Fruit fly (Drosophila melanogaster) whole organism, wandering third instar larva: ENCODE data around the gene CG12974.

Source experiments
- Abd-B ChIP-seq: fragments of >200 bp; optimal IDR thresholded peaks from 2 replicates; lab custom pipeline; 2017; ENCODE audit warnings: missing biosample characterization, missing genetic modification characterization
- CG32264 ChIP-seq: fragments of 200-800 bp; sonication (Bioruptor generic); optimal IDR thresholded peaks from 2 replicates; lab custom pipeline; 2016; ENCODE audit warnings: missing biosample characterization, missing genetic modification characterization
- CG9705 ChIP-seq: fragments of 200-800 bp; sonication (Bioruptor generic); optimal IDR thresholded peaks from 2 replicates; lab custom pipeline; 2018; ENCODE audit warnings: missing biosample characterization, mild to moderate bottlenecking, missing genetic modification characterization
- CrebA ChIP-seq: fragments of 200-800 bp; sonication (Bioruptor generic); optimal IDR thresholded peaks from 2 replicates; lab custom pipeline; 2016; ENCODE audit warnings: missing biosample characterization, mild to moderate bottlenecking, missing genetic modification characterization, borderline replicate concordance
- Dfd ChIP-seq: fragments of >200 bp; optimal IDR thresholded peaks from 2 replicates; lab custom pipeline; 2017; ENCODE audit warnings: missing biosample characterization, missing genetic modification characterization
- Dif ChIP-seq: fragments of 200-275, 200-300 bp; sonication (Bioruptor generic); optimal IDR thresholded peaks from 2 replicates; lab custom pipeline; 2018; ENCODE audit warnings: missing biosample characterization, missing genetic modification characterization; ENCODE audit not compliant: partially characterized antibody
- Hr78 ChIP-seq: fragments of >200 bp; optimal IDR thresholded peaks from 2 replicates; lab custom pipeline; 2017; ENCODE audit warnings: missing biosample characterization, missing genetic modification characterization
- Hr83 ChIP-seq: fragments of 200-300 bp; sonication (Bioruptor generic); optimal IDR thresholded peaks from 2 replicates; lab custom pipeline; 2016; ENCODE audit warnings: missing biosample characterization, mild to moderate bottlenecking, missing genetic modification characterization, moderate library complexity; ENCODE audit not compliant: poor library complexity, severe bottlenecking
- Myc ChIP-seq: fragments of >200 bp; optimal IDR thresholded peaks from 2 replicates; lab custom pipeline; 2017
- N ChIP-seq: fragments of >200 bp; optimal IDR thresholded peaks from 2 replicates; lab custom pipeline; 2018; ENCODE audit warnings: missing biosample characterization, missing external identifiers, missing genetic modification characterization
- OdsH ChIP-seq: fragments of 200-800 bp; sonication (Bioruptor generic); optimal IDR thresholded peaks from 2 replicates; lab custom pipeline; 2016; ENCODE audit warnings: missing biosample characterization, mild to moderate bottlenecking, missing genetic modification characterization
- Rel ChIP-seq, 2 experiments: fragments of 200-800 bp; sonication (Bioruptor generic) in 1 of 2; optimal IDR thresholded peaks; 2 replicates in 1 of 2; 3 replicates in 1 of 2; lab custom pipeline; 2016 to 2019; ENCODE audit warnings: mild to moderate bottlenecking in 2 of 2, missing biosample characterization in 2 of 2, missing genetic modification characterization in 2 of 2, moderate library complexity in 1 of 2
- Sp1 ChIP-seq: fragments of 200-800 bp; sonication (Bioruptor generic); optimal IDR thresholded peaks from 3 replicates; lab custom pipeline; 2019; ENCODE audit warnings: missing biosample characterization, mild to moderate bottlenecking, missing genetic modification characterization, moderate library complexity
- br ChIP-seq: fragments of 200-800 bp; sonication (Bioruptor generic); optimal IDR thresholded peaks from 2 replicates; lab custom pipeline; 2016; ENCODE audit warnings: missing biosample characterization, missing genetic modification characterization
- brk ChIP-seq: fragments of 200-800 bp; sonication (Bioruptor generic); optimal IDR thresholded peaks from 2 replicates; lab custom pipeline; 2016; ENCODE audit warnings: missing biosample characterization, mild to moderate bottlenecking, missing genetic modification characterization
- dl ChIP-seq, 2 experiments: fragments of 175-275, 200-275 bp in 1 of 2; fragments of 200-275 bp in 1 of 2; sonication (Bioruptor generic); optimal IDR thresholded peaks; lab custom pipeline; 2018; ENCODE audit warnings: mild to moderate bottlenecking in 2 of 2, missing biosample characterization in 2 of 2, missing genetic modification characterization in 2 of 2, moderate library complexity in 2 of 2; ENCODE audit not compliant: partially characterized antibody in 2 of 2, insufficient read depth in 1 of 2
- dmrt93B ChIP-seq: fragments of 200-800 bp; sonication (Bioruptor generic); optimal IDR thresholded peaks from 2 replicates; lab custom pipeline; 2018; ENCODE audit warnings: missing biosample characterization, mild to moderate bottlenecking, missing genetic modification characterization
- dsf ChIP-seq: sonication (Bioruptor generic); optimal IDR thresholded peaks from 2 replicates; lab custom pipeline; 2016; ENCODE audit warnings: missing biosample characterization, missing genetic modification characterization, borderline replicate concordance
- foxo ChIP-seq, 2 experiments: fragments of 200-800 bp; sonication (Bioruptor generic); optimal IDR thresholded peaks; 2 replicates in 1 of 2; 3 replicates in 1 of 2; lab custom pipeline; 2016 to 2017; ENCODE audit warnings: missing biosample characterization in 2 of 2, missing genetic modification characterization in 2 of 2
- fru ChIP-seq: fragments of 200-800 bp; sonication (Bioruptor generic); optimal IDR thresholded peaks from 3 replicates; lab custom pipeline; 2016; ENCODE audit warnings: missing biosample characterization, mild to moderate bottlenecking, missing genetic modification characterization
- h ChIP-seq: fragments of 200-800 bp; sonication (Bioruptor generic); optimal IDR thresholded peaks from 3 replicates; lab custom pipeline; 2016; ENCODE audit warnings: missing biosample characterization, mild to moderate bottlenecking, missing genetic modification characterization
- jim ChIP-seq: fragments of 175-275, 200-325 bp; sonication (Bioruptor generic); optimal IDR thresholded peaks from 2 replicates; lab custom pipeline; 2016; ENCODE audit warnings: missing biosample characterization, mild to moderate bottlenecking, missing genetic modification characterization
- lola ChIP-seq: fragments of >200 bp; optimal IDR thresholded peaks from 2 replicates; lab custom pipeline; 2017; ENCODE audit warnings: missing biosample characterization, missing genetic modification characterization
- pan ChIP-seq: fragments of >200 bp; optimal IDR thresholded peaks from 2 replicates; lab custom pipeline; 2017
- psq ChIP-seq: fragments of 200-800 bp; sonication (Bioruptor generic); optimal IDR thresholded peaks from 3 replicates; lab custom pipeline; 2017; ENCODE audit warnings: missing biosample characterization, mild to moderate bottlenecking, missing genetic modification characterization, moderate library complexity
- rgr ChIP-seq: fragments of 200-800 bp; sonication (Bioruptor generic); optimal IDR thresholded peaks from 3 replicates; lab custom pipeline; 2016; ENCODE audit warnings: missing biosample characterization, mild to moderate bottlenecking, missing genetic modification characterization
- tai ChIP-seq: sonication (Bioruptor generic); optimal IDR thresholded peaks from 2 replicates; lab custom pipeline; 2016; ENCODE audit warnings: missing biosample characterization, missing genetic modification characterization
- usp ChIP-seq: fragments of >200 bp; optimal IDR thresholded peaks from 2 replicates; lab custom pipeline; 2017; ENCODE audit warnings: missing biosample characterization, missing genetic modification characterization
- woc ChIP-seq: sonication (Bioruptor generic); optimal IDR thresholded peaks from 2 replicates; lab custom pipeline; 2016; ENCODE audit warnings: missing biosample characterization, mild to moderate bottlenecking, missing genetic modification characterization

Gene CG12974

DNA sequence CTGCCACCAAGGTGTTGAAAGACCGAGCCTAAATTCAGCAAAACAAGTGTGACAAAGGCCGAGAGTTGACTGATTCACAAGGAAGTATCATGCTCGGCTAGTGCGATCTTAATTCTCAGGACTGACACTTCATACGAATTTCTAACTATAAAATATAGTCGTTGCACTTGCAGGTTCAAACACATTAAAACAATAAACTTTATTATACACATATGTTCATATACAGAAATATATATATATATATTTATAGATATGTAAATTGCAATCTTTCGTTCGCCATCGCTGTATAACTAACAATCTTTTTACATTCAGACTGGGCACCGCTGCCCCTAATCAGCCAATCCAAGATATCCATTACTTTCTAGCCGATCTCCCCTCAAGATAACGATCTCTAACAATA lies 15.3 kb downstream of the CG12974 start, which contains the start of gene CG9389:
Gene CG9389 (minus strand): TSS at position 101 of the 400 bp plus-strand sequence.
- TF ChIP-seq Myc (lab: Kevin White, UChicago) (no peak), tai (GFP tag; lab: Kevin White, UChicago) (no peak), brk (GFP tag; lab: Kevin White, UChicago) (no peak), rgr (GFP tag; lab: Kevin White, UChicago) (no peak)
- TF ChIP-seq, all 38 proteins: peak for 0

DNA sequence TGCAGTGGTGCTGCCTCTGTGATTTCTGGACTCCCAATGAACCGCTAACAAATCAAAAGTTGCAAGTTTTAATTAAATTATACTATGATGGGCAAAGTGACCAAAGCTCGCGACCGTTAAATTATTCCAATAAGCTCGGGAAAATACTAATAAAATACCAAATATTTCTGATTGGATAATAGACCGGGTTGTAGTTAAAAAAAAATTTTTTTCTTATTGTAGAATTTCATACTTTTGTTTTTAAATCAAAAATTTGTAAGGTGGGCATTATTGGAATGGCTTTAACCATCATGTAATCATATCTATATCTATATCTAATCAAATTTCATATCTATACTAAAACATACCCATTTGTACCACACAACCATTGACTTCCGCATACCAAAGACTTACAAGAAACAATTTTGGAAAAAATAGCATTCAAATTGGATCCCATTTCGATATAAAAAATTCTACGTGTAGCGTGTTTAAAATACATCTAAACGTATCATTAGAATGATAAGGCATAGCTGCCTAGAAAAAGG lies 17.8 kb downstream of the CG12974 start, which contains the start of gene CG9391:
Gene CG9391 (minus strand): TSS at position 474 of the 524 bp plus-strand sequence.
- TF ChIP-seq CrebA (GFP tag; lab: Kevin White, UChicago), result no peak
- TF ChIP-seq Myc (lab: Kevin White, UChicago), result no peak
- no peak for TF ChIP-seq br
- no peak for TF ChIP-seq woc (GFP tag; lab: Kevin White, UChicago)
- TF ChIP-seq pan (lab: Kevin White, UChicago), result no peak
- no peak for TF ChIP-seq Rel (GFP tag; optimal IDR thresholded peaks at IDR 0.05; lab: Kevin White, UChicago)
- TF ChIP-seq Rel (tag; optimal IDR thresholded peaks at IDR 0.05; lab: Kevin White, UChicago), result no peak
- TF ChIP-seq OdsH (GFP tag; lab: Kevin White, UChicago), result no peak
- TF ChIP-seq CG32264 (GFP tag; lab: Kevin White, UChicago), result no peak
- TF ChIP-seq Dif (GFP tag; lab: Kevin White, UChicago), result no peak
- no peak for TF ChIP-seq fru (GFP tag; lab: Kevin White, UChicago)
- no peak for TF ChIP-seq lola (GFP tag; lab: Kevin White, UChicago)
- TF ChIP-seq Hr78 (GFP tag; lab: Kevin White, UChicago), result no peak
- TF ChIP-seq Abd-B (GFP tag; lab: Kevin White, UChicago), result no peak
- TF ChIP-seq dmrt93B (GFP tag; lab: Kevin White, UChicago), result no peak
- no peak for TF ChIP-seq Sp1 (GFP tag; lab: Kevin White, UChicago)
- no peak for TF ChIP-seq Hr83 (GFP tag; lab: Kevin White, UChicago)

DNA sequence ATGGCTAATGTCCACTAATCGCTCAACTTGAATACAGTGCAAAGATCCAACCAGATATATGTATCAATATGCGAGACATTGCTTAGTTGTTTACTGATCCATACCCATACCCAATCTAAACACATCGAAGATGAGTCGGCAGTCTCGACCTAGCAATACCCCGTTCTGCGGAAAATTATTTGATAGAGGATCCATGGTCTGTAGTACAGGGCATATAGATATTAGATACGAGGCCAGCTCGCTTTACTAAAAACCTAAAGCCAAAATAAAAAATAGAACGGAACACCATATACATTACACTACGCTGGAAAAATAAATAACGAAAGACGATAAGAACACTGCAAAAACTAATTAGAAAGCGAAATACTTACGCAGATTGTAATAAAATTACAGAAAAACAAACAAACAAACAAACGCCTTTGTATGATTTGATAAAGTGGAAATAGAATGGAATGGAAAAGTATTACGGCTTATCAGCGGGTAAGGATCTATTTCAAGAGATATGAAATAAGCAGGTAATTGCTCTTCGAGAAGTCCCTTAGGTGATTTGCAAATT lies 19.6 kb downstream of the CG12974 start:
- TF ChIP-seq Myc (lab: Kevin White, UChicago) (no peak), tai (GFP tag; lab: Kevin White, UChicago) (no peak), foxo (GFP tag; optimal IDR thresholded peaks at IDR 0.05; lab: Kevin White, UChicago) (no peak), Rel (GFP tag; optimal IDR thresholded peaks at IDR 0.05; lab: Kevin White, UChicago) (no peak), Rel (tag; optimal IDR thresholded peaks at IDR 0.05; lab: Kevin White, UChicago) (no peak), jim (no peak), psq (GFP tag; lab: Kevin White, UChicago) (no peak), dl (GFP tag; optimal IDR thresholded peaks at IDR 0.05; lab: Kevin White, UChicago; ENCODE audit: insufficient read depth in 1 of 2, partially characterized antibody in 2 of 2) (no peak), OdsH (GFP tag; lab: Kevin White, UChicago) (no peak), Dfd (GFP tag; lab: Kevin White, UChicago) (no peak), lola (GFP tag; lab: Kevin White, UChicago) (no peak), usp (no peak), pan (lab: Kevin White, UChicago) (no peak), brk (GFP tag; lab: Kevin White, UChicago) (no peak), N (GFP tag; lab: Kevin White, UChicago) (no peak), Dif (GFP tag; lab: Kevin White, UChicago) (no peak), CG32264 (GFP tag; lab: Kevin White, UChicago) (no peak), dsf (GFP tag; lab: Kevin White, UChicago) (no peak), CG9705 (no peak), h (GFP tag; lab: Kevin White, UChicago) (no peak)

DNA sequence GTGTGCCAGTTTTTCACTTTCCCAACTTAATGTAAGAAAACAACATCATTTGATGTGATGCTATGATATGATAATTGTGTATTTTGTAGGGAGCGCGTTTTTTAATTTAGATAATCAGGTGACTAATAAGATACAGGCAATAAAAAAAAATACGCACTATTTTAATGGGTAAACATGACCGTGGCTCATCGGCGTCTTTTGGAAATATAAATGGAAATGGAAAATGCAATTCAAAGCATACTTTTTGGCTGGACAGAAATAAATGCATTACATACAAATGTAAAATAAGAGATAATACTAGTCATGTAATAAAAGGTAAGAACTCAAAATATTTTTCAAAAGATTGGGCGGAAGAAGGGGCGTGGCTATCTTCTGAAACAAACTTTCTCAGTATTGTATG lies 23.3 kb downstream of the CG12974 start:
- TF ChIP-seq Myc (lab: Kevin White, UChicago), result peak; percentile 56
- no peak for TF ChIP-seq CG9705
- TF ChIP-seq, all 38 proteins: peak for 1
